Fruit fly (Drosophila melanogaster) whole organism, wandering third instar larva: ENCODE measurements around the gene CG32713.

ENCODE experiments used
- Abd-B ChIP-seq: fragments of >200 bp; optimal IDR thresholded peaks from 2 replicates; lab custom pipeline; 2017; ENCODE audit warnings: missing biosample characterization, missing genetic modification characterization
- CG32264 ChIP-seq: fragments of 200-800 bp; sonication (Bioruptor generic); optimal IDR thresholded peaks from 2 replicates; lab custom pipeline; 2016; ENCODE audit warnings: missing biosample characterization, missing genetic modification characterization
- CG9705 ChIP-seq: fragments of 200-800 bp; sonication (Bioruptor generic); optimal IDR thresholded peaks from 2 replicates; lab custom pipeline; 2018; ENCODE audit warnings: missing biosample characterization, mild to moderate bottlenecking, missing genetic modification characterization
- CrebA ChIP-seq: fragments of 200-800 bp; sonication (Bioruptor generic); optimal IDR thresholded peaks from 2 replicates; lab custom pipeline; 2016; ENCODE audit warnings: missing biosample characterization, mild to moderate bottlenecking, missing genetic modification characterization, borderline replicate concordance
- Dfd ChIP-seq: fragments of >200 bp; optimal IDR thresholded peaks from 2 replicates; lab custom pipeline; 2017; ENCODE audit warnings: missing biosample characterization, missing genetic modification characterization
- Dif ChIP-seq: fragments of 200-275, 200-300 bp; sonication (Bioruptor generic); optimal IDR thresholded peaks from 2 replicates; lab custom pipeline; 2018; ENCODE audit warnings: missing biosample characterization, missing genetic modification characterization; ENCODE audit not compliant: partially characterized antibody
- GATAd ChIP-seq: sonication (Bioruptor generic); optimal IDR thresholded peaks from 2 replicates; lab custom pipeline; 2016; ENCODE audit warnings: missing biosample characterization, missing genetic modification characterization
- HLH106 ChIP-seq: fragments of 200-800 bp; optimal IDR thresholded peaks from 3 replicates; lab custom pipeline; 2019; ENCODE audit warnings: missing biosample characterization, mild to moderate bottlenecking, missing genetic modification characterization, moderate library complexity
- Jra ChIP-seq: sonication (Bioruptor generic); optimal IDR thresholded peaks from 2 replicates; lab custom pipeline; 2016; ENCODE audit warnings: missing biosample characterization, missing genetic modification characterization
- Mio ChIP-seq: sonication (Bioruptor generic); optimal IDR thresholded peaks from 2 replicates; lab custom pipeline; 2016; ENCODE audit warnings: missing biosample characterization, missing genetic modification characterization
- Myc ChIP-seq: fragments of >200 bp; optimal IDR thresholded peaks from 2 replicates; lab custom pipeline; 2017
- N ChIP-seq: fragments of >200 bp; optimal IDR thresholded peaks from 2 replicates; lab custom pipeline; 2018; ENCODE audit warnings: missing biosample characterization, missing external identifiers, missing genetic modification characterization
- Sp1 ChIP-seq: fragments of 200-800 bp; sonication (Bioruptor generic); optimal IDR thresholded peaks from 3 replicates; lab custom pipeline; 2019; ENCODE audit warnings: missing biosample characterization, mild to moderate bottlenecking, missing genetic modification characterization, moderate library complexity
- Vsx2 ChIP-seq: fragments of 200-300, 225-300 bp; sonication (Bioruptor generic); optimal IDR thresholded peaks from 2 replicates; lab custom pipeline; 2018; ENCODE audit warnings: missing biosample characterization, missing genetic modification characterization; ENCODE audit not compliant: partially characterized antibody
- br ChIP-seq: fragments of 200-800 bp; sonication (Bioruptor generic); optimal IDR thresholded peaks from 2 replicates; lab custom pipeline; 2016; ENCODE audit warnings: missing biosample characterization, missing genetic modification characterization
- dl ChIP-seq, 2 experiments: fragments of 175-275, 200-275 bp in 1 of 2; fragments of 200-275 bp in 1 of 2; sonication (Bioruptor generic); optimal IDR thresholded peaks; lab custom pipeline; 2018; ENCODE audit warnings: mild to moderate bottlenecking in 2 of 2, missing biosample characterization in 2 of 2, missing genetic modification characterization in 2 of 2, moderate library complexity in 2 of 2; ENCODE audit not compliant: partially characterized antibody in 2 of 2, insufficient read depth in 1 of 2
- dmrt93B ChIP-seq: fragments of 200-800 bp; sonication (Bioruptor generic); optimal IDR thresholded peaks from 2 replicates; lab custom pipeline; 2018; ENCODE audit warnings: missing biosample characterization, mild to moderate bottlenecking, missing genetic modification characterization
- ey ChIP-seq: fragments of 200-800 bp; sonication (Bioruptor generic); optimal IDR thresholded peaks from 2 replicates; lab custom pipeline; 2016; ENCODE audit warnings: missing biosample characterization, missing genetic modification characterization
- fru ChIP-seq: fragments of 200-800 bp; sonication (Bioruptor generic); optimal IDR thresholded peaks from 3 replicates; lab custom pipeline; 2016; ENCODE audit warnings: missing biosample characterization, mild to moderate bottlenecking, missing genetic modification characterization
- lola ChIP-seq: fragments of >200 bp; optimal IDR thresholded peaks from 2 replicates; lab custom pipeline; 2017; ENCODE audit warnings: missing biosample characterization, missing genetic modification characterization
- pan ChIP-seq: fragments of >200 bp; optimal IDR thresholded peaks from 2 replicates; lab custom pipeline; 2017
- psq ChIP-seq: fragments of 200-800 bp; sonication (Bioruptor generic); optimal IDR thresholded peaks from 3 replicates; lab custom pipeline; 2017; ENCODE audit warnings: missing biosample characterization, mild to moderate bottlenecking, missing genetic modification characterization, moderate library complexity
- sage ChIP-seq: fragments of 200-800 bp; sonication (Bioruptor generic); optimal IDR thresholded peaks from 2 replicates; lab custom pipeline; 2016; ENCODE audit warnings: missing biosample characterization, mild to moderate bottlenecking, missing genetic modification characterization
- sv ChIP-seq: fragments of 200-800 bp; sonication (Bioruptor generic); optimal IDR thresholded peaks from 3 replicates; lab custom pipeline; 2016; ENCODE audit warnings: missing biosample characterization, missing genetic modification characterization
- tai ChIP-seq: sonication (Bioruptor generic); optimal IDR thresholded peaks from 2 replicates; lab custom pipeline; 2016; ENCODE audit warnings: missing biosample characterization, missing genetic modification characterization
- woc ChIP-seq: sonication (Bioruptor generic); optimal IDR thresholded peaks from 2 replicates; lab custom pipeline; 2016; ENCODE audit warnings: missing biosample characterization, mild to moderate bottlenecking, missing genetic modification characterization

The CG32713 gene

dm6 chrX:8455019-8455555 lies 2.3 kb downstream of the CG32713 start, which contains the start of gene org-1 (continued):
- TF ChIP-seq ey (GFP tag; lab: Kevin White, UChicago), result peak; percentile 74
- peak; percentile 62 for TF ChIP-seq CG9705
- TF ChIP-seq dmrt93B, result peak; percentile 56
- no peak for TF ChIP-seq CG32264 (GFP tag; lab: Kevin White, UChicago)
- TF ChIP-seq N (GFP tag; lab: Kevin White, UChicago), result no peak
- no peak for TF ChIP-seq dl (GFP tag; optimal IDR thresholded peaks at IDR 0.05; lab: Kevin White, UChicago; ENCODE audit: insufficient read depth in 1 of 2, partially characterized antibody in 2 of 2)
- peak; percentile 16 for TF ChIP-seq tai (GFP tag; lab: Kevin White, UChicago)
- peak; percentile 67 for TF ChIP-seq fru (GFP tag; lab: Kevin White, UChicago)
- TF ChIP-seq, all 38 proteins: peak for 19

- TF ChIP-seq ey (GFP tag; lab: Kevin White, UChicago), result no peak
Measured at dm6 chrX:8452163-8452562, 5.3 kb downstream of the CG32713 start.

dm6 chrX:8450214-8450904 lies 7.1 kb downstream of the CG32713 start:
- TF ChIP-seq GATAd (GFP tag; lab: Kevin White, UChicago), result no peak

- TF ChIP-seq GATAd (GFP tag; lab: Kevin White, UChicago), result no peak
- TF ChIP-seq br, result no peak
- no peak for TF ChIP-seq Dfd (GFP tag; lab: Kevin White, UChicago)
- no peak for TF ChIP-seq tai (GFP tag; lab: Kevin White, UChicago)
- TF ChIP-seq Myc, result no peak
- no peak for TF ChIP-seq sv (GFP tag; lab: Kevin White, UChicago)
- no peak for TF ChIP-seq sage (GFP tag; lab: Kevin White, UChicago)
Measured at dm6 chrX:8448171-8448570, 9.3 kb downstream of the CG32713 start.

- no peak for TF ChIP-seq ey (GFP tag; lab: Kevin White, UChicago)
Measured at dm6 chrX:8447166-8447565, 10.3 kb downstream of the CG32713 start.

dm6 chrX:8444883-8445572 lies 12.4 kb downstream of the CG32713 start:
- TF ChIP-seq HLH106 (tag; lab: Kevin White, UChicago) (peak; percentile 5), Myc (no peak), dmrt93B (no peak), Mio (GFP tag; lab: Kevin White, UChicago) (no peak), Sp1 (peak; percentile 9), pan (lab: Kevin White, UChicago) (no peak), woc (GFP tag; lab: Kevin White, UChicago) (no peak), Jra (GFP tag; lab: Kevin White, UChicago) (no peak), Abd-B (GFP tag; lab: Kevin White, UChicago) (no peak)

dm6 chrX:8444279-8444678 lies 13.2 kb downstream of the CG32713 start:
- TF ChIP-seq psq (GFP tag; lab: Kevin White, UChicago), result no peak
- no peak for TF ChIP-seq woc (GFP tag; lab: Kevin White, UChicago)
- TF ChIP-seq Dfd (GFP tag; lab: Kevin White, UChicago), result no peak
- no peak for TF ChIP-seq Dif (GFP tag; lab: Kevin White, UChicago)
- no peak for TF ChIP-seq Mio (GFP tag; lab: Kevin White, UChicago)
- no peak for TF ChIP-seq sv (GFP tag; lab: Kevin White, UChicago)
- no peak for TF ChIP-seq lola
- TF ChIP-seq ey (GFP tag; lab: Kevin White, UChicago), result no peak
- TF ChIP-seq GATAd (GFP tag; lab: Kevin White, UChicago), result no peak
- no peak for TF ChIP-seq Vsx2 (GFP tag; lab: Kevin White, UChicago)
- no peak for TF ChIP-seq CG9705
- no peak for TF ChIP-seq CrebA
